Worm (Caenorhabditis elegans) whole organism, young adult: ENCODE data around the gene hsb-1.

ENCODE experiments used
- B0019.2 ChIP-seq: fragments of 200-800 bp; sonication (Bioruptor generic); conservative IDR thresholded peaks from 2 replicates; pipeline ENCODE4 v1.3.6; 2022; ENCODE audit warnings: missing genetic modification reagents, missing genetic modification characterization, missing compliant biosample characterization
- C06A6.2 ChIP-seq: fragments of 200-800 bp; sonication (Bioruptor generic); conservative IDR thresholded peaks from 2 replicates; pipeline ENCODE4 v1.3.6; 2022; ENCODE audit warnings: missing genetic modification characterization, missing compliant biosample characterization
- C17E4.6 ChIP-seq: fragments of 200-800 bp; sonication (Bioruptor generic); IDR thresholded peaks from 2 replicates; pipeline ENCODE4 v1.3.6; 2022; ENCODE audit warnings: missing genetic modification reagents, missing genetic modification characterization, missing compliant biosample characterization
- F37B4.10 ChIP-seq: fragments of 200-800 bp; sonication (Bioruptor generic); IDR thresholded peaks from 2 replicates; pipeline ENCODE4 v1.3.6; 2022; ENCODE audit warnings: missing genetic modification characterization, missing compliant biosample characterization
- K12H6.12 ChIP-seq: fragments of 200-800 bp; sonication (Bioruptor generic); optimal IDR thresholded peaks from 2 replicates; lab custom pipeline; 2018; ENCODE audit warnings: mild to moderate bottlenecking, missing genetic modification characterization, missing compliant biosample characterization
- Y53G8AR.9 ChIP-seq: fragments of 200-800 bp; sonication (Bioruptor generic); conservative IDR thresholded peaks from 2 replicates; pipeline ENCODE4 v1.3.6; 2022; ENCODE audit warnings: missing genetic modification reagents, missing genetic modification characterization, missing compliant biosample characterization
- Y56A3A.18 ChIP-seq: fragments of 200-800 bp; sonication (Bioruptor generic); IDR thresholded peaks from 2 replicates; pipeline ENCODE4 v1.3.6; 2022; ENCODE audit warnings: missing genetic modification reagents, missing genetic modification characterization, missing compliant biosample characterization
- ZK185.1 ChIP-seq: sonication (generic microtip); optimal IDR thresholded peaks from 2 replicates; lab custom pipeline; 2016; ENCODE audit warnings: mild to moderate bottlenecking, missing genetic modification characterization, missing compliant biosample characterization; ENCODE audit not compliant: poor library complexity, severe bottlenecking
- aptf-2 ChIP-seq: fragments of 200-800 bp; sonication (Bioruptor generic); conservative IDR thresholded peaks from 2 replicates; pipeline ENCODE4 v1.3.6; 2022; ENCODE audit warnings: missing genetic modification reagents, missing genetic modification characterization, missing compliant biosample characterization
- aptf-3 ChIP-seq: fragments of 200-800 bp; sonication (Bioruptor generic); IDR thresholded peaks from 2 replicates; pipeline ENCODE4 v1.3.6; 2022; ENCODE audit warnings: missing genetic modification characterization, missing compliant biosample characterization
- bed-2 ChIP-seq: fragments of 200-800 bp; sonication (Bioruptor generic); IDR thresholded peaks from 2 replicates; pipeline ENCODE4 v1.3.6; 2022; ENCODE audit warnings: missing genetic modification reagents, missing genetic modification characterization, missing compliant biosample characterization
- ccch-3 ChIP-seq: fragments of 200-800 bp; sonication (Bioruptor generic); optimal IDR thresholded peaks from 2 replicates; lab custom pipeline; 2018; ENCODE audit warnings: mild to moderate bottlenecking, missing genetic modification characterization, missing compliant biosample characterization
- cebp-1 ChIP-seq, 2 experiments: fragments of 200-800 bp in 1 of 2; sonication (Bioruptor generic) in 1 of 2; sonication (generic microtip) in 1 of 2; IDR thresholded peaks in 1 of 2; optimal IDR thresholded peaks in 1 of 2; 2 replicates each; pipeline versions ENCODE4 v1.3.6 to Lab custom; 2017 to 2022; ENCODE audit warnings: missing compliant biosample characterization in 2 of 2, missing genetic modification characterization in 2 of 2, mild to moderate bottlenecking in 1 of 2, missing genetic modification reagents in 1 of 2, moderate library complexity in 1 of 2
- cebp-2 ChIP-seq: fragments of 200-800 bp; sonication (Bioruptor generic); IDR thresholded peaks from 2 replicates; pipeline ENCODE4 v1.3.6; 2022; ENCODE audit warnings: missing genetic modification characterization, missing compliant biosample characterization
- ceh-91 ChIP-seq: fragments of 200-800 bp; sonication (Bioruptor generic); IDR thresholded peaks from 2 replicates; pipeline ENCODE4 v1.3.6; 2022; ENCODE audit warnings: missing genetic modification reagents, missing genetic modification characterization, missing compliant biosample characterization
- dpl-1 ChIP-seq: fragments of 150-350 bp; optimal IDR thresholded peaks from 2 replicates; lab custom pipeline; 2014; ENCODE audit warnings: missing biosample characterization, missing genetic modification reagents, missing genetic modification characterization
- efl-1 ChIP-seq: fragments of 150-350 bp; optimal IDR thresholded peaks from 2 replicates; lab custom pipeline; 2014; ENCODE audit warnings: missing biosample characterization, missing genetic modification reagents, missing genetic modification characterization
- egl-18 ChIP-seq: fragments of 200-800 bp; sonication (Bioruptor generic); IDR thresholded peaks from 2 replicates; pipeline ENCODE4 v1.3.6; 2022; ENCODE audit warnings: missing genetic modification reagents, missing genetic modification characterization, missing compliant biosample characterization
- egrh-3 ChIP-seq: fragments of 200-800 bp; sonication (Bioruptor generic); IDR thresholded peaks from 2 replicates; pipeline ENCODE4 v1.3.6; 2022; ENCODE audit warnings: missing genetic modification reagents, missing genetic modification characterization, missing compliant biosample characterization
- gei-17 ChIP-seq: fragments of 200-800 bp; sonication (Bioruptor generic); optimal IDR thresholded peaks from 2 replicates; lab custom pipeline; 2018; ENCODE audit warnings: mild to moderate bottlenecking, missing genetic modification characterization, missing compliant biosample characterization
- him-1 ChIP-seq: sonication (generic microtip); optimal IDR thresholded peaks from 2 replicates; lab custom pipeline; 2016; ENCODE audit warnings: missing genotype, missing genetic modification reagents, missing genetic modification characterization, missing compliant biosample characterization
- hmg-20 ChIP-seq: fragments of 200-800 bp; sonication (Bioruptor generic); IDR thresholded peaks from 2 replicates; pipeline ENCODE4 v1.3.6; 2022; ENCODE audit warnings: missing genetic modification reagents, missing genetic modification characterization, missing compliant biosample characterization
- lin-35 ChIP-seq, 3 experiments: fragments of 150-350 bp in 2 of 3; sonication (generic microtip) in 1 of 3; optimal IDR thresholded peaks; 2 replicates each; lab custom pipeline; 2014 to 2018; ENCODE audit warnings: missing biosample characterization in 3 of 3, missing genetic modification characterization in 3 of 3, missing genetic modification reagents in 3 of 3
- lin-54 ChIP-seq: fragments of 200-800 bp; sonication (Bioruptor generic); optimal IDR thresholded peaks from 2 replicates; lab custom pipeline; 2018; ENCODE audit warnings: mild to moderate bottlenecking, missing genetic modification characterization, missing compliant biosample characterization
- lir-1 ChIP-seq: fragments of 200-800 bp; sonication (Bioruptor generic); conservative IDR thresholded peaks from 2 replicates; pipeline ENCODE4 v1.3.6; 2022; ENCODE audit warnings: missing genetic modification reagents, missing genetic modification characterization, missing compliant biosample characterization
- madf-10 ChIP-seq: sonication (generic microtip); optimal IDR thresholded peaks from 2 replicates; lab custom pipeline; 2016; ENCODE audit warnings: mild to moderate bottlenecking, missing genetic modification characterization, missing compliant biosample characterization
- madf-6 ChIP-seq: fragments of 200-800 bp; sonication (Bioruptor generic); IDR thresholded peaks from 2 replicates; pipeline ENCODE4 v1.3.6; 2022; ENCODE audit warnings: missing genetic modification reagents, missing genetic modification characterization, missing compliant biosample characterization
- nfyb-1 ChIP-seq: fragments of 200-800 bp; sonication (Bioruptor generic); IDR thresholded peaks from 2 replicates; pipeline ENCODE4 v1.3.6; 2022; ENCODE audit warnings: missing genetic modification reagents, missing genetic modification characterization, missing compliant biosample characterization
- nhr-120 ChIP-seq: fragments of 200-800 bp; sonication (Bioruptor generic); IDR thresholded peaks from 2 replicates; pipeline ENCODE4 v1.3.6; 2022; ENCODE audit warnings: missing genetic modification characterization, missing compliant biosample characterization
- nhr-80 ChIP-seq: sonication (generic microtip); optimal IDR thresholded peaks from 2 replicates; lab custom pipeline; 2016; ENCODE audit warnings: missing genetic modification characterization, missing compliant biosample characterization
- pha-4 ChIP-seq: fragments of 150-350 bp; sonication (generic microtip); optimal IDR thresholded peaks from 2 replicates; lab custom pipeline; 2014; ENCODE audit warnings: missing biosample characterization, missing genetic modification reagents, missing genetic modification characterization
- rpc-1 ChIP-seq, 2 experiments: fragments of 150-350 bp in 1 of 2; sonication (generic microtip) in 1 of 2; optimal IDR thresholded peaks; 2 replicates each; lab custom pipeline; 2014 to 2018; ENCODE audit warnings: missing biosample characterization in 1 of 2, missing genetic modification characterization in 1 of 2, missing genetic modification reagents in 1 of 2, missing genotype in 1 of 2
- sdz-38 ChIP-seq: sonication (generic microtip); optimal IDR thresholded peaks from 2 replicates; lab custom pipeline; 2016; ENCODE audit warnings: missing genotype, missing genetic modification characterization, missing compliant biosample characterization
- sea-2 ChIP-seq: fragments of 200-800 bp; sonication (Bioruptor generic); IDR thresholded peaks from 2 replicates; pipeline ENCODE4 v1.3.6; 2022; ENCODE audit warnings: missing genetic modification characterization, missing compliant biosample characterization
- snpc-1.3 ChIP-seq: sonication (generic microtip); optimal IDR thresholded peaks from 2 replicates; lab custom pipeline; 2017; ENCODE audit warnings: missing genetic modification characterization, mild to moderate bottlenecking, missing compliant biosample characterization, antibody characterized with exemption, moderate library complexity, missing genotype, missing genetic modification reagents; ENCODE audit not compliant: insufficient read depth
- snpc-3.4 ChIP-seq: sonication (generic microtip); optimal IDR thresholded peaks from 2 replicates; lab custom pipeline; 2017; ENCODE audit warnings: missing genetic modification characterization, mild to moderate bottlenecking, missing compliant biosample characterization, antibody characterized with exemption, moderate library complexity, missing genotype, missing genetic modification reagents
- tlf-1 ChIP-seq: fragments of 200-800 bp; sonication (Bioruptor generic); optimal IDR thresholded peaks from 2 replicates; lab custom pipeline; 2018; ENCODE audit warnings: mild to moderate bottlenecking, missing genetic modification characterization, missing compliant biosample characterization
- unc-62 ChIP-seq: fragments of 150-350 bp; optimal IDR thresholded peaks from 2 replicates; lab custom pipeline; 2014; ENCODE audit warnings: missing biosample characterization, missing genetic modification reagents, missing genetic modification characterization
- ztf-25 ChIP-seq: fragments of 200-800 bp; sonication (Bioruptor generic); IDR thresholded peaks from 2 replicates; pipeline ENCODE4 v1.3.6; 2022; ENCODE audit warnings: missing genetic modification reagents, missing genetic modification characterization, missing compliant biosample characterization
- ztf-26 ChIP-seq: sonication (generic microtip); optimal IDR thresholded peaks from 2 replicates; lab custom pipeline; 2017; ENCODE audit warnings: missing genetic modification characterization, missing compliant biosample characterization
- ztf-3 ChIP-seq: fragments of 200-800 bp; sonication (Bioruptor generic); optimal IDR thresholded peaks from 2 replicates; lab custom pipeline; 2018; ENCODE audit warnings: mild to moderate bottlenecking, missing genetic modification characterization, missing compliant biosample characterization

hsb-1 gene

ce11 chrIV:12537694-12538093 is 29.3 kb downstream of the hsb-1 start:
- TF ChIP-seq rpc-1 (optimal IDR thresholded peaks at IDR 0.05; lab: Kevin White, UChicago) (no peak), rpc-1 (tag; optimal IDR thresholded peaks at IDR 0.05; lab: Kevin White, UChicago) (no peak), him-1 (tag; lab: Kevin White, UChicago) (no peak), egrh-3 (GFP tag; lab: Robert Waterston, UW) (no peak), madf-10 (tag; lab: Kevin White, UChicago) (no peak), gei-17 (GFP tag; lab: Kevin White, UChicago) (no peak), nhr-120 (GFP tag; lab: Robert Waterston, UW) (no peak), C17E4.6 (no peak), unc-62 (GFP tag; lab: Kevin White, UChicago) (no peak), ztf-26 (tag; lab: Kevin White, UChicago) (no peak), ZK185.1 (no peak), ceh-91 (no peak), lin-35 (GFP tag; optimal IDR thresholded peaks at IDR 0.05; lab: Kevin White, UChicago) (no peak)

- TF ChIP-seq nhr-80 (tag; lab: Kevin White, UChicago) (no peak), tlf-1 (no peak), cebp-2 (GFP tag; lab: Robert Waterston, UW) (no peak), lir-1 (GFP tag; lab: Robert Waterston, UW) (no peak), nfyb-1 (no peak), aptf-3 (no peak), efl-1 (GFP tag; lab: Kevin White, UChicago) (no peak), F37B4.10 (no peak), pha-4 (tag; lab: Kevin White, UChicago) (no peak), K12H6.12 (tag; lab: Kevin White, UChicago) (no peak), egrh-3 (GFP tag; lab: Robert Waterston, UW) (no peak), hmg-20 (no peak), bed-2 (GFP tag; lab: Robert Waterston, UW) (no peak), sdz-38 (tag; lab: Kevin White, UChicago) (no peak)
Measured at ce11 chrIV:12536358-12536757, 30.7 kb downstream of the hsb-1 start.

ce11 chrIV:12531464-12531863 is 35.6 kb downstream of the hsb-1 start:
- no peak for TF ChIP-seq rpc-1 (optimal IDR thresholded peaks at IDR 0.05; lab: Kevin White, UChicago)
- TF ChIP-seq rpc-1 (tag; optimal IDR thresholded peaks at IDR 0.05; lab: Kevin White, UChicago), result no peak
- no peak for TF ChIP-seq dpl-1
- no peak for TF ChIP-seq B0019.2 (GFP tag; lab: Robert Waterston, UW)
- TF ChIP-seq ztf-3 (GFP tag; lab: Kevin White, UChicago), result no peak
- no peak for TF ChIP-seq madf-6
- TF ChIP-seq snpc-1.3 (tag; lab: Kevin White, UChicago), result no peak
- no peak for TF ChIP-seq ccch-3 (GFP tag; lab: Kevin White, UChicago)
- no peak for TF ChIP-seq Y53G8AR.9 (GFP tag; lab: Robert Waterston, UW)
- TF ChIP-seq sea-2 (GFP tag; lab: Robert Waterston, UW), result no peak
- TF ChIP-seq egrh-3 (GFP tag; lab: Robert Waterston, UW), result no peak
- TF ChIP-seq egl-18 (GFP tag; lab: Robert Waterston, UW), result no peak
- no peak for TF ChIP-seq Y56A3A.18 (GFP tag; lab: Robert Waterston, UW)
- TF ChIP-seq lir-1 (GFP tag; lab: Robert Waterston, UW), result no peak
- no peak for TF ChIP-seq sdz-38 (tag; lab: Kevin White, UChicago)

- TF ChIP-seq lin-54 (no peak), aptf-2 (GFP tag; lab: Robert Waterston, UW) (no peak), cebp-1 (GFP tag; IDR thresholded peaks at IDR 0.05; lab: Robert Waterston, UW) (no peak), cebp-1 (tag; optimal IDR thresholded peaks at IDR 0.05; lab: Kevin White, UChicago) (no peak), ztf-25 (GFP tag; lab: Robert Waterston, UW) (no peak), C06A6.2 (GFP tag; lab: Robert Waterston, UW) (no peak), snpc-3.4 (tag; lab: Kevin White, UChicago) (no peak), ztf-26 (tag; lab: Kevin White, UChicago) (no peak)
Measured at ce11 chrIV:12531047-12531446, 36.0 kb downstream of the hsb-1 start, which contains the start of gene F53B2.5. Gene F53B2.5, minus strand, starts transcription at chrIV:12531147.
